Worm (Caenorhabditis elegans) whole organism, early embryonic: ENCODE measurements around the gene srd-63.

Experiments used
- B0310.2 ChIP-seq: sonication (generic microtip); optimal IDR thresholded peaks from 2 replicates; lab custom pipeline; 2016; ENCODE audit warnings: mild to moderate bottlenecking, missing genetic modification characterization, missing compliant biosample characterization
- F13C5.2 ChIP-seq: sonication (generic microtip); optimal IDR thresholded peaks from 2 replicates; lab custom pipeline; 2017; ENCODE audit warnings: mild to moderate bottlenecking, missing genetic modification characterization, inconsistent platforms, missing compliant biosample characterization
- aly-1 ChIP-seq: sonication (generic microtip); optimal IDR thresholded peaks from 2 replicates; lab custom pipeline; 2016; ENCODE audit warnings: missing genetic modification characterization, missing compliant biosample characterization
- ama-1 ChIP-seq: fragments of 150-350 bp; optimal IDR thresholded peaks from 2 replicates; lab custom pipeline; 2014
- ceh-13 ChIP-seq: fragments of 200-800 bp; sonication (Bioruptor generic); optimal IDR thresholded peaks from 2 replicates; lab custom pipeline; 2018; ENCODE audit warnings: mild to moderate bottlenecking, missing genetic modification characterization, missing compliant biosample characterization
- ceh-36 ChIP-seq: sonication (generic microtip); optimal IDR thresholded peaks from 2 replicates; lab custom pipeline; 2016; ENCODE audit warnings: missing genetic modification characterization, inconsistent platforms, missing compliant biosample characterization
- ets-7 ChIP-seq: sonication (generic microtip); optimal IDR thresholded peaks from 2 replicates; lab custom pipeline; 2016; ENCODE audit warnings: missing genotype, missing genetic modification characterization, missing compliant biosample characterization
- flt-1 ChIP-seq: fragments of 200-800 bp; sonication (Bioruptor generic); IDR thresholded peaks from 2 replicates; pipeline ENCODE4 v1.3.6; 2022; ENCODE audit warnings: missing genetic modification characterization, missing compliant biosample characterization
- hmbx-1 ChIP-seq: sonication (generic microtip); optimal IDR thresholded peaks from 2 replicates; lab custom pipeline; 2016; ENCODE audit warnings: mild to moderate bottlenecking, missing genetic modification characterization, missing compliant biosample characterization
- hmg-4 ChIP-seq: fragments of 200-800 bp; sonication (Bioruptor generic); optimal IDR thresholded peaks from 2 replicates; lab custom pipeline; 2018; ENCODE audit warnings: mild to moderate bottlenecking, missing genetic modification characterization, missing compliant biosample characterization
- hnd-1 ChIP-seq: sonication (generic microtip); optimal IDR thresholded peaks from 2 replicates; lab custom pipeline; 2016; ENCODE audit warnings: missing genetic modification characterization, missing compliant biosample characterization
- pes-1 ChIP-seq: fragments of 200-800 bp; sonication (Bioruptor generic); IDR thresholded peaks from 2 replicates; pipeline ENCODE4 v1.3.6; 2022; ENCODE audit warnings: missing genetic modification reagents, missing genetic modification characterization, missing compliant biosample characterization
- scrt-1 ChIP-seq: fragments of 200-800 bp; sonication (Bioruptor generic); IDR thresholded peaks from 2 replicates; pipeline ENCODE4 v1.3.6; 2022; ENCODE audit warnings: missing genetic modification characterization, missing compliant biosample characterization
- sea-1 ChIP-seq: fragments of 200-800 bp; sonication (Bioruptor generic); conservative IDR thresholded peaks from 2 replicates; pipeline ENCODE4 v1.3.6; 2022; ENCODE audit warnings: missing genetic modification characterization, missing compliant biosample characterization
- tbx-11 ChIP-seq: fragments of 200-800 bp; sonication (Bioruptor generic); IDR thresholded peaks from 2 replicates; pipeline ENCODE4 v1.3.6; 2022; ENCODE audit warnings: missing genetic modification characterization, missing compliant biosample characterization
- tbx-37 ChIP-seq: fragments of 200-800 bp; sonication (Bioruptor generic); conservative IDR thresholded peaks from 2 replicates; pipeline ENCODE4 v1.3.6; 2022; ENCODE audit warnings: missing genetic modification reagents, missing genetic modification characterization, missing compliant biosample characterization
- tra-4 ChIP-seq: sonication (generic microtip); optimal IDR thresholded peaks from 2 replicates; lab custom pipeline; 2017; ENCODE audit warnings: missing genetic modification characterization, missing compliant biosample characterization

Gene srd-63

DNA sequence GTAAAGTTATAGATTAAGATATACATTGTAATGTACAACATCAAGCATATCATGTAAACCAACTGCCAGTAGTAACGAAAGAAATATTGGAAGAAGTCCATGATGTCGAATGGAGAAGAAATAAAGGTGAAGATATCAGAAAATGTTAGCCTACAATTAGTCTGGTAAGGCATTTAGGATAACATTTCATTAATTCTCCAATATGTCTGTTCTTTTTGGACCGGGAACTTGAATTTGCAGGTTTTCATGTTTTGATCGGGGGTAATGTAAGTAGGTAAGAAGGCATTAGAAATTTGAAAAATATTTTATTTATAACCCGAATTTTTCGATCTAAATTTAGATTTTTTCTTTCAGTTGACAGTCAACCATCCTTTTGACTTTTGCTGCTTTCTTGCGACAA is at the start of gene srd-63:
TSS of gene srd-63 (minus strand) at position 101 of the 400 bp plus-strand sequence.
- TF ChIP-seq hnd-1 (tag; lab: Kevin White, UChicago) = no peak
- TF ChIP-seq pes-1 (GFP tag; lab: Robert Waterston, UW) = no peak
- TF ChIP-seq tbx-37 (GFP tag; lab: Robert Waterston, UW) = no peak
- no peak for TF ChIP-seq aly-1 (tag; lab: Kevin White, UChicago)
- no peak for TF ChIP-seq tbx-11 (GFP tag; lab: Robert Waterston, UW)
- no peak for TF ChIP-seq flt-1
- no peak for TF ChIP-seq B0310.2 (tag; lab: Kevin White, UChicago)
- TF ChIP-seq F13C5.2 (tag; lab: Kevin White, UChicago) = no peak
- no peak for TF ChIP-seq ets-7

DNA sequence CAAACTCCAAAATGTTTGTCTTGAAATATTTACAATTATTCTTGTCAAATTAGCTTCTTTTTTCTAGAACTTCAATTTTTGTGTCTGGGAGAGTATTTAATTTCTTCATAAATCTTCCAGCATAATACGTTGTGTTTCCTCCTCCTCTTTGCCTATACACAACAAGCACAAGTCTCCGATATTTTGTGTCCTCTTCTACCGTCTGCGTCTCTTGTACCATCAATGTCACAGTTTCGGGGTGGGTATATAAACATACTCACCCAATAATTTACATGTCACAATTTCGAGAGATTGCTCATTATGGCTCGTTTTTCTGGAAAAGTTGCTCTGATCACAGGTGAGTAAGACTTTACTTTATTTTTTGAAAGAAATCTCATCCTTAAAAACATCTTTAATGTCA is 43.9 kb upstream of the srd-63 start, which contains the start of gene F26D2.15:
TSS of gene F26D2.15 (plus strand) at position 301 of the 400 bp plus-strand sequence.
- TF ChIP-seq tbx-37 (GFP tag; lab: Robert Waterston, UW) (no peak), tbx-11 (GFP tag; lab: Robert Waterston, UW) (no peak), pes-1 (GFP tag; lab: Robert Waterston, UW) (no peak), hnd-1 (tag; lab: Kevin White, UChicago) (no peak), aly-1 (tag; lab: Kevin White, UChicago) (no peak), flt-1 (no peak), ama-1 (lab: Kevin White, UChicago) (no peak), F13C5.2 (tag; lab: Kevin White, UChicago) (no peak), hmg-4 (no peak), B0310.2 (tag; lab: Kevin White, UChicago) (no peak), ceh-36 (tag; lab: Kevin White, UChicago) (no peak), ceh-13 (GFP tag; lab: Kevin White, UChicago) (no peak), ets-7 (no peak), scrt-1 (no peak), tra-4 (tag; lab: Kevin White, UChicago) (no peak), sea-1 (no peak), hmbx-1 (tag; lab: Kevin White, UChicago) (no peak)

DNA sequence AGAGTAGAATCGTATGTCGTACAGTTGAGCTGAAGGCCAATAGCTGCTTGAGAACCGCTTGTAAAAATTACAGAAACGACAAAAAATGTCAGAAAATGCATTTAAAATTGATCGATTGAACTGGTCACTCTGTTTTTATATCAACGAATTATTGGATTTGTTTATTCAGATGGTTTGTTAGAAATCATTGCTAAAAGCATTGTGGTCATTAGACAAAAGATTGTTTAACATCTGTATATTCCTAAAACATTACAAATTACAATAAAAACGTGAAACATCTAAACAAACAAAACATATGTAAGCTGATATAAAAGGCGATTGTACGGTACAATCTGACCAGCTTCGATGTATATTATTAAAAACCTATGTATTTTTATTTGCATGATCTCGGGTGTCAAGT is 41.9 kb upstream of the srd-63 start, which contains the start of the genes F26D2.13 and F26D2.14:
TSS of gene F26D2.13 (minus strand) at position 101 of the 400 bp plus-strand sequence.
TSS of gene F26D2.14 (plus strand) at position 346 of the 400 bp plus-strand sequence.
- no peak for TF ChIP-seq ets-7

DNA sequence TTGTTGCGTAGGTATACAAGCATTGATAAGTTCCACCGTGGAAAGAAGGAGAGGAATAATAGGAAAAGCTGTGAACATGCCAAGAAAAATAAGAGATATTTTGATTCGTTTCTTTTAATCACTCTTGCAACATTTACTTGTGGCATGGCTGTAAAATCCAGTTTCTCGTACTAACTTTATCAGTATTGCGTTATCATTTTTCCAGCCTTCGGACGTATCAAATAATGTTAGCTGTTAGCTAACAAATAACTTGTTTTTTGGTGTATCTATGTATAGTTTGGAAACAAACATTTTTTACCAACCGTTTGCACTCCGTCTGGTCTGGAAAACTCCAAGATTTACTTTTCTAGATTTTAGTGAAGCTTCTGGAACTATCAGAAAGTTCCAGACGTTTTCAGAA is 39.8 kb upstream of the srd-63 start, which contains the start of gene clec-234:
TSS of gene clec-234 (minus strand) at position 101 of the 400 bp plus-strand sequence.
- TF ChIP-seq flt-1 = no peak
- no peak for TF ChIP-seq hmbx-1 (tag; lab: Kevin White, UChicago)
- no peak for TF ChIP-seq tbx-37 (GFP tag; lab: Robert Waterston, UW)
- no peak for TF ChIP-seq hnd-1 (tag; lab: Kevin White, UChicago)
- no peak for TF ChIP-seq hmg-4
- TF ChIP-seq ceh-13 (GFP tag; lab: Kevin White, UChicago) = no peak
- TF ChIP-seq scrt-1 = no peak
- TF ChIP-seq pes-1 (GFP tag; lab: Robert Waterston, UW) = no peak

DNA sequence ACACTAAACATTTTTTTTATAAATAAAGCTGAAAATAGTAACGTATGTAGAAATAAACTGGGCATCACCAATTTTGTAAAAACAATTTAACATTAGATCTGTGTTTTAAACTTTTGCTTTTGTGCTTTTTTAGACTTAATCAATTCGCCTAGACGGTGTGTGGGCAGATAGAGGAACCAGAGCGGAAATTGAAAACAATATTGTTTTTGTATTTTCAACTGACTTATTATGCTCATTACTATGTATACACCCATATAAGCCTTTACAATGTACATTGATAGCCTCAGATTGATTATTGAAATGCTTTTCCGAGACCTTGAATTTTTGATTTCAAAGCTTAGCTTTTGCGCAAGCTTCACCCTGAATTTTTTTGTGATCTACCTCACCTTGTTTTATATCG is 36.3 kb upstream of the srd-63 start, which contains the start of gene str-73:
TSS of gene str-73 (plus strand) at position 301 of the 400 bp plus-strand sequence.
- no peak for TF ChIP-seq ceh-13 (GFP tag; lab: Kevin White, UChicago)
- TF ChIP-seq B0310.2 (tag; lab: Kevin White, UChicago) = no peak
- no peak for TF ChIP-seq pes-1 (GFP tag; lab: Robert Waterston, UW)
- TF ChIP-seq ets-7 = no peak
- no peak for TF ChIP-seq tra-4 (tag; lab: Kevin White, UChicago)
- no peak for TF ChIP-seq hmg-4

DNA sequence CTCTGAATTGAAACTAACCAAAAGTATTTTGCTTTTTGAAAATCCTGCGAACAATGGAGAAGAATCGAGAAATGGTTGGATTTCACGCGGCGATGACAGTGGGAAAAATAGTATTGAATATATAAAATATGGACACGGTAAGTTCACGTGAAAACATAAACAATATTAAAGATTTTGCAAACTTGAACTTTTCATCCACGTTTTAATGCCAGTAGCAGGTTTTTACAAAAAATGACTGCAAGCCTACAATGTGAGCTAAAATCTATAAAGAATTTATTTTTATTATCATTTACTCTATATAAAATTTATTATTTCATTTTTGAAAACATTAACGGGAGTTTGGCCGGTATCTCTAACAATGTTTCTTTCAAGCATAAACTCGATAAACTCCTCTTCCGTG is 35.9 kb upstream of the srd-63 start, which contains the start of gene F26D2.10:
TSS of gene F26D2.10 (minus strand) at position 101 of the 400 bp plus-strand sequence.
- TF ChIP-seq tbx-11 (GFP tag; lab: Robert Waterston, UW) = no peak
- no peak for TF ChIP-seq hmg-4
- no peak for TF ChIP-seq ceh-13 (GFP tag; lab: Kevin White, UChicago)
- no peak for TF ChIP-seq sea-1
- no peak for TF ChIP-seq hnd-1 (tag; lab: Kevin White, UChicago)
- TF ChIP-seq F13C5.2 (tag; lab: Kevin White, UChicago) = no peak
- TF ChIP-seq ceh-36 (tag; lab: Kevin White, UChicago) = no peak
- no peak for TF ChIP-seq tbx-37 (GFP tag; lab: Robert Waterston, UW)
- no peak for TF ChIP-seq ets-7
- TF ChIP-seq ama-1 (lab: Kevin White, UChicago) = no peak
- no peak for TF ChIP-seq scrt-1
- no peak for TF ChIP-seq aly-1 (tag; lab: Kevin White, UChicago)
- TF ChIP-seq pes-1 (GFP tag; lab: Robert Waterston, UW) = no peak
- TF ChIP-seq tra-4 (tag; lab: Kevin White, UChicago) = no peak
- no peak for TF ChIP-seq flt-1
- TF ChIP-seq B0310.2 (tag; lab: Kevin White, UChicago) = no peak
- no peak for TF ChIP-seq hmbx-1 (tag; lab: Kevin White, UChicago)

DNA sequence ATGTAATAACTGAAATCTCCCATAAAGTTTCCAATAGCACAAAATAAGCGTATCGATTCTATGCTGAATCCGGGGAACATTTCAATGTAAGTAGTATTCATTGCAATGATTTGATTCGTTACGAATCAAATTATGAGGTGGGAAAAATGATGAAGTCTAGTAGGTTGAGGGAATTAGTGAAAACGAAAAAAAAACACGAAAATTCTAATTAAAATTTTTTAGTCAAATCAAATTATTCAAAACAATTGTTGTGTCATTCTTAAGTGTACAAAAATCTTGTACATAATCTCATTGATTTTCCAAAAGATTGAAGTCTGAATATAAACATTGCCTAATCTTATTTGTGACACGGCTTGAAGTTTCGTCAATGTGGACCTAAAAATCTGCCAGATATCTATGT is 30.8 kb upstream of the srd-63 start, which contains the start of gene srw-29:
TSS of gene srw-29 (minus strand) at position 101 of the 400 bp plus-strand sequence.
- no peak for TF ChIP-seq ceh-13 (GFP tag; lab: Kevin White, UChicago)
- no peak for TF ChIP-seq flt-1
- no peak for TF ChIP-seq scrt-1
- no peak for TF ChIP-seq ceh-36 (tag; lab: Kevin White, UChicago)
- no peak for TF ChIP-seq aly-1 (tag; lab: Kevin White, UChicago)
- no peak for TF ChIP-seq ets-7
- no peak for TF ChIP-seq hmg-4
- no peak for TF ChIP-seq pes-1 (GFP tag; lab: Robert Waterston, UW)
- no peak for TF ChIP-seq tra-4 (tag; lab: Kevin White, UChicago)
- no peak for TF ChIP-seq tbx-11 (GFP tag; lab: Robert Waterston, UW)
- TF ChIP-seq sea-1 = no peak
- TF ChIP-seq ama-1 (lab: Kevin White, UChicago) = no peak

DNA sequence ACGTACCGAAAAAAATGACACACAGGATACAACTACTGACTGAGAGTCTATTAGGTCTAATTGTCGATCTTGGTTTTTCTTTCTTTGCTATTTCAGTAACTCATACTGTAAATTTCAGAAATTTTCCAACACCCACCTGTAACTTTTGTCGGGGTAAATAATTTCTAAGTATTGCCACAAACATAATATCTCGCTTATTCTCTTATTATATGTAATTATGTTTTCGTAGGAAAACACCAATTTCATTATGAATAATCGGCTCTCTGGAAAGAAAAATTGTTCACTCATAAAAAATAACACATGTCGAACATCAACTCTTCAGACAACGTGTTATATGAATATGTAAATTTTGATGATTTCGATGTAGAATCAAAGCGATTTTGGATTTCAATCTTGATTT is 27.1 kb upstream of the srd-63 start, which contains the start of gene srw-48:
TSS of gene srw-48 (plus strand) at position 301 of the 400 bp plus-strand sequence.
- no peak for TF ChIP-seq B0310.2 (tag; lab: Kevin White, UChicago)
- no peak for TF ChIP-seq tbx-37 (GFP tag; lab: Robert Waterston, UW)
- TF ChIP-seq ceh-13 (GFP tag; lab: Kevin White, UChicago) = no peak
- TF ChIP-seq flt-1 = no peak
- TF ChIP-seq ets-7 = no peak
- TF ChIP-seq F13C5.2 (tag; lab: Kevin White, UChicago) = no peak
- no peak for TF ChIP-seq ama-1 (lab: Kevin White, UChicago)
- TF ChIP-seq hmbx-1 (tag; lab: Kevin White, UChicago) = no peak
- no peak for TF ChIP-seq pes-1 (GFP tag; lab: Robert Waterston, UW)
- TF ChIP-seq ceh-36 (tag; lab: Kevin White, UChicago) = no peak
